Fruit fly (Drosophila melanogaster): ENCODE measurements around the gene CG15824.

CG15824 gene

DNA sequence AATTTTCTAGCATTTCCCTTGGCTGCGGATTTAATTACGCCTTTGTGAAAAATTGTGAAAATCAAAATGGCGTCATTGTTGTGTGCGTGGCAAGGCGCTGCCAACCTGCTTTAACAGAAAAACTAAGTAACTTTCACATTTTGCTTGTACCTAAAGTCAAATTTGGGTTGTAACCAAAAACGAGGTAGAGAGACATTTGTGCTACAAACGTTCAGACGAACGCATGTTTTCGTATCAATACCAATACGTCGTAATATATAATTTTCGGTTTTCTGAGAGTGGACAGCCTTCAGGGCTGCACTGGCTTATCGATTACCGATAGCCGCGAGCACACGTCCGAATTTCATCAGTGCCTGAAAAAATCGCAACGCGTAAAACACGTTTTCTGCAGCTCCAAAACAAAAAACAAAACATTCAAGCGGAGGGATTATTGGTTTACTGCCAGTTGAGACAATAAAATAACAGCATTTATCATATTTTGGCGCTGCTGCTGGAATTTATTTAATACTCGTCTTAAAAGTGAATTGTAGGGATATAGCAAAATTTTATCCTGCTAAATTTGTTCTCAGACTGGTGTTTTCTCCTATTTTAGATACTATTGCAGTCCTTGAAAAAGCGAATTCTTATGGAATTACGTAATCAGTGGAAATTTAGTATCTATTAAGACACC, 14.1 kb downstream of the CG15824 start (continued):
- peak; percentile 29 for TF ChIP-seq CG17385 (GFP tag; optimal IDR thresholded peaks at IDR 0.05)
- no peak for TF ChIP-seq Nf-YA (GFP tag; IDR thresholded peaks at IDR 0.05)
- TF ChIP-seq CG7357 (GFP tag; IDR thresholded peaks at IDR 0.05), result peak; percentile 57; the same call in 2 of the 3 replicates
- peak; percentile 54; the same call in 2 of the 3 replicates for TF ChIP-seq CG11695 (GFP tag; IDR thresholded peaks at IDR 0.05)
- no peak for TF ChIP-seq CG17361 (GFP tag; IDR thresholded peaks at IDR 0.05)
- TF ChIP-seq scrt (GFP tag; optimal IDR thresholded peaks at IDR 0.05), result no peak
- peak; percentile 77 for TF ChIP-seq her (GFP tag; optimal IDR thresholded peaks at IDR 0.05)
- peak; percentile 76 for TF ChIP-seq Xbp1 (GFP tag; optimal IDR thresholded peaks at IDR 0.05)
- TF ChIP-seq CoRest (tag; optimal IDR thresholded peaks at IDR 0.05), result peak; percentile 76
- TF ChIP-seq CG4854 (GFP tag; optimal IDR thresholded peaks at IDR 0.05), result peak; percentile 27
- TF ChIP-seq ERR (GFP tag; optimal IDR thresholded peaks at IDR 0.05), result peak; percentile 12
- TF ChIP-seq peb (GFP tag; IDR thresholded peaks at IDR 0.05), result 0 out of 2 replicates have a peak, but pooled peaks have one; percentile 10
- TF ChIP-seq ci (GFP tag; IDR thresholded peaks at IDR 0.05), result peak; percentile 77
- TF ChIP-seq Mes4 (GFP tag; optimal IDR thresholded peaks at IDR 0.05), result peak; percentile 68
- no peak for TF ChIP-seq kah (GFP tag; optimal IDR thresholded peaks at IDR 0.05)
- no peak for TF ChIP-seq TFAM (GFP tag; optimal IDR thresholded peaks at IDR 0.05)
- TF ChIP-seq nau (GFP tag; optimal IDR thresholded peaks at IDR 0.05), result peak; percentile 53
- TF ChIP-seq CG1647 (GFP tag; optimal IDR thresholded peaks at IDR 0.05), result peak; percentile 73
- peak; percentile 45 for TF ChIP-seq gsb (GFP tag; IDR thresholded peaks at IDR 0.05)
- no peak for TF ChIP-seq Oaz (GFP tag; IDR thresholded peaks at IDR 0.05)
- TF ChIP-seq CG15011 (GFP tag; optimal IDR thresholded peaks at IDR 0.05), result peak; percentile 64
- peak; percentile 80 for TF ChIP-seq sob (GFP tag; IDR thresholded peaks at IDR 0.05)
- peak; percentile 57 for TF ChIP-seq Atf3 (GFP tag; optimal IDR thresholded peaks at IDR 0.05)
- TF ChIP-seq Med (GFP tag), result peak; percentile 97
- TF ChIP-seq CG17328 (GFP tag; IDR thresholded peaks at IDR 0.05), result peak; percentile 78
- no peak for TF ChIP-seq hbn (GFP tag; IDR thresholded peaks at IDR 0.05; ENCODE audit: partially characterized antibody)
- TF ChIP-seq CG10654 (GFP tag; optimal IDR thresholded peaks at IDR 0.05), result peak; percentile 60
- 0 out of 3 replicates have a peak, but pooled peaks have one; percentile 32 for TF ChIP-seq vnd (GFP tag; IDR thresholded peaks at IDR 0.05; ENCODE audit: partially characterized antibody)
- TF ChIP-seq wdn (GFP tag; IDR thresholded peaks at IDR 0.05), result 0 out of 2 replicates have a peak, but pooled peaks have one; percentile 64
- TF ChIP-seq dysf (GFP tag; IDR thresholded peaks at IDR 0.05), result peak; percentile 76
- no peak for TF ChIP-seq bowl (GFP tag; IDR thresholded peaks at IDR 0.05)
- TF ChIP-seq CG13775 (GFP tag; optimal IDR thresholded peaks at IDR 0.05), result peak; percentile 69
- peak; percentile 59 for TF ChIP-seq tin (GFP tag; optimal IDR thresholded peaks at IDR 0.05)
- peak; percentile 50 for TF ChIP-seq NK7.1 (GFP tag; optimal IDR thresholded peaks at IDR 0.05)
- TF ChIP-seq Neu2 (GFP tag; optimal IDR thresholded peaks at IDR 0.05; ENCODE audit: borderline replicate concordance), result no peak
- peak; percentile 64 for TF ChIP-seq Six4 (GFP tag; optimal IDR thresholded peaks at IDR 0.05)
- no peak for TF ChIP-seq sc (optimal IDR thresholded peaks at IDR 0.05)
- peak; percentile 47 for TF ChIP-seq sc (GFP tag; optimal IDR thresholded peaks at IDR 0.05)
- no peak for TF ChIP-seq Jarid2 (GFP tag; optimal IDR thresholded peaks at IDR 0.05)
- 0 out of 2 replicates have a peak, but pooled peaks have one; percentile 29 for TF ChIP-seq cas (GFP tag; IDR thresholded peaks at IDR 0.05)
- no peak for TF ChIP-seq mld (GFP tag; IDR thresholded peaks at IDR 0.05; ENCODE audit: partially characterized antibody)
- TF ChIP-seq fru (optimal IDR thresholded peaks at IDR 0.05), result no peak
- 0 out of 4 replicates have a peak, but pooled peaks have one; percentile 60 for TF ChIP-seq chinmo (GFP tag; IDR thresholded peaks at IDR 0.05; ENCODE audit: partially characterized antibody)
- TF ChIP-seq Tbp (GFP tag; optimal IDR thresholded peaks at IDR 0.05), result no peak
- TF ChIP-seq insv (GFP tag; optimal IDR thresholded peaks at IDR 0.05), result no peak
- peak; percentile 63 for TF ChIP-seq dmrt11E (tag; optimal IDR thresholded peaks at IDR 0.05)
- TF ChIP-seq CG13424 (tag; optimal IDR thresholded peaks at IDR 0.05), result peak; percentile 73
- 0 out of 2 replicates have a peak, but pooled peaks have one; percentile 26 for TF ChIP-seq sna (GFP tag; IDR thresholded peaks at IDR 0.05; ENCODE audit: partially characterized antibody)
- peak; percentile 50 for TF ChIP-seq oc (tag; optimal IDR thresholded peaks at IDR 0.05)
- TF ChIP-seq HHEX (GFP tag; optimal IDR thresholded peaks at IDR 0.05), result peak; percentile 43
